Worm (Caenorhabditis elegans) whole organism, mixed stage, embryonic: ENCODE measurements around the gene T25B9.6.

Experiments
- M03D4.4 ChIP-seq: sonication (generic microtip); optimal IDR thresholded peaks from 2 replicates; lab custom pipeline; 2017; ENCODE audit warnings: mild to moderate bottlenecking, missing genetic modification characterization, missing compliant biosample characterization
- bed-3 ChIP-seq: fragments of 200-800 bp; sonication (Bioruptor generic); optimal IDR thresholded peaks from 3 replicates; lab custom pipeline; 2018; ENCODE audit warnings: mild to moderate bottlenecking, missing genetic modification characterization, moderate library complexity, missing compliant biosample characterization
- blmp-1 ChIP-seq: fragments of 150-350 bp; optimal IDR thresholded peaks from 2 replicates; lab custom pipeline; 2014; ENCODE audit warnings: missing biosample characterization, missing genetic modification characterization
- ceh-39 ChIP-seq: fragments of 150-350 bp; optimal IDR thresholded peaks from 2 replicates; lab custom pipeline; 2014; ENCODE audit warnings: missing biosample characterization, missing genetic modification characterization
- ceh-43 ChIP-seq: fragments of 200-800 bp; sonication (Bioruptor generic); optimal IDR thresholded peaks from 2 replicates; lab custom pipeline; 2018; ENCODE audit warnings: mild to moderate bottlenecking, missing genetic modification characterization, moderate library complexity, missing compliant biosample characterization
- ceh-83 ChIP-seq: fragments of 200-800 bp; sonication (Bioruptor generic); optimal IDR thresholded peaks from 2 replicates; lab custom pipeline; 2018; ENCODE audit warnings: mild to moderate bottlenecking, missing genetic modification characterization, missing compliant biosample characterization
- cnd-1 ChIP-seq: fragments of 200-800 bp; sonication (Bioruptor generic); optimal IDR thresholded peaks from 2 replicates; lab custom pipeline; 2018; ENCODE audit warnings: mild to moderate bottlenecking, missing genetic modification characterization, missing compliant biosample characterization
- drap-1 ChIP-seq: fragments of 200-800 bp; sonication (Bioruptor generic); optimal IDR thresholded peaks from 3 replicates; lab custom pipeline; 2018; ENCODE audit warnings: mild to moderate bottlenecking, missing genetic modification characterization, missing compliant biosample characterization
- elt-1 ChIP-seq: sonication (generic microtip); optimal IDR thresholded peaks from 2 replicates; lab custom pipeline; 2017; ENCODE audit warnings: missing genetic modification characterization, mild to moderate bottlenecking, missing compliant biosample characterization, antibody characterized with exemption, moderate library complexity, borderline replicate concordance; ENCODE audit not compliant: insufficient read depth
- elt-3 ChIP-seq: fragments of 150-350 bp; optimal IDR thresholded peaks from 2 replicates; lab custom pipeline; 2014; ENCODE audit warnings: missing biosample characterization, missing genetic modification characterization
- hlh-1 ChIP-seq: fragments of 150-350 bp; optimal IDR thresholded peaks from 2 replicates; lab custom pipeline; 2014; ENCODE audit warnings: missing biosample characterization, missing genetic modification reagents, missing genetic modification characterization
- lin-13 ChIP-seq: fragments of 150-350 bp; optimal IDR thresholded peaks from 2 replicates; lab custom pipeline; 2014; ENCODE audit warnings: missing biosample characterization, missing genetic modification characterization
- lin-32 ChIP-seq: fragments of 200-800 bp; sonication (Bioruptor generic); optimal IDR thresholded peaks from 2 replicates; lab custom pipeline; 2018; ENCODE audit warnings: mild to moderate bottlenecking, missing genetic modification characterization, missing compliant biosample characterization
- lsy-2 ChIP-seq: fragments of 150-350 bp; optimal IDR thresholded peaks from 2 replicates; lab custom pipeline; 2014; ENCODE audit warnings: missing biosample characterization, missing genetic modification characterization
- mab-5 ChIP-seq: fragments of 150-350 bp; optimal IDR thresholded peaks from 2 replicates; lab custom pipeline; 2014; ENCODE audit warnings: missing biosample characterization, missing genetic modification characterization
- mls-2 ChIP-seq: sonication (generic microtip); optimal IDR thresholded peaks from 2 replicates; lab custom pipeline; 2016; ENCODE audit warnings: mild to moderate bottlenecking, missing genetic modification characterization, moderate library complexity, missing compliant biosample characterization
- nhr-12 ChIP-seq: fragments of 150-350 bp; optimal IDR thresholded peaks from 2 replicates; lab custom pipeline; 2014; ENCODE audit warnings: missing biosample characterization, missing genetic modification characterization
- nhr-2 ChIP-seq: fragments of 150-350 bp; optimal IDR thresholded peaks from 2 replicates; lab custom pipeline; 2014; ENCODE audit warnings: missing biosample characterization, missing genetic modification characterization
- nhr-237 ChIP-seq: fragments of 150-350 bp; optimal IDR thresholded peaks from 2 replicates; lab custom pipeline; 2014; ENCODE audit warnings: missing biosample characterization, missing genetic modification characterization
- nhr-28 ChIP-seq: fragments of 150-350 bp; optimal IDR thresholded peaks from 2 replicates; lab custom pipeline; 2014; ENCODE audit warnings: missing biosample characterization, missing genetic modification characterization
- nhr-76 ChIP-seq: sonication (generic microtip); optimal IDR thresholded peaks from 2 replicates; lab custom pipeline; 2017; ENCODE audit warnings: missing biosample characterization, missing genetic modification characterization
- sem-2 ChIP-seq: fragments of 200-800 bp; sonication (Bioruptor generic); optimal IDR thresholded peaks from 2 replicates; lab custom pipeline; 2018; ENCODE audit warnings: mild to moderate bottlenecking, missing genetic modification characterization, missing compliant biosample characterization
- snpc-4 ChIP-seq: fragments of 150-350 bp; optimal IDR thresholded peaks from 2 replicates; lab custom pipeline; 2014; ENCODE audit warnings: missing biosample characterization, missing genetic modification characterization
- sptf-1 ChIP-seq: sonication (generic microtip); optimal IDR thresholded peaks from 2 replicates; lab custom pipeline; 2017; ENCODE audit warnings: mild to moderate bottlenecking, missing genetic modification characterization, moderate library complexity, missing compliant biosample characterization
- tbx-8 ChIP-seq: fragments of 200-800 bp; sonication (Bioruptor generic); optimal IDR thresholded peaks from 2 replicates; lab custom pipeline; 2018; ENCODE audit warnings: mild to moderate bottlenecking, missing genetic modification characterization, moderate library complexity, missing compliant biosample characterization
- unc-120 ChIP-seq: sonication (generic microtip); optimal IDR thresholded peaks from 2 replicates; lab custom pipeline; 2017; ENCODE audit warnings: missing genetic modification characterization, missing compliant biosample characterization; ENCODE audit not compliant: poor library complexity, severe bottlenecking
- unc-39 ChIP-seq: fragments of 150-350 bp; optimal IDR thresholded peaks from 2 replicates; lab custom pipeline; 2014; ENCODE audit warnings: missing biosample characterization, missing genetic modification characterization
- unc-62 ChIP-seq: fragments of 150-350 bp; optimal IDR thresholded peaks from 2 replicates; lab custom pipeline; 2014; ENCODE audit warnings: missing biosample characterization, missing genetic modification reagents, missing genetic modification characterization
- ztf-11 ChIP-seq: fragments of 150-350 bp; optimal IDR thresholded peaks from 2 replicates; lab custom pipeline; 2014; ENCODE audit warnings: missing biosample characterization, missing genetic modification characterization

Gene T25B9.6

ce11 chrIV:10754685-10755084 is 3.3 kb upstream of the T25B9.6 start, which contains the start of gene T25B9.5:
TSS of gene T25B9.5 (minus strand) at chrIV:10754785.
- TF ChIP-seq lin-13 (tag; lab: Kevin White, UChicago), result no peak
- TF ChIP-seq nhr-2 (tag; lab: Kevin White, UChicago), result no peak
- no peak for TF ChIP-seq nhr-28 (tag; lab: Kevin White, UChicago)
- no peak for TF ChIP-seq ztf-11 (tag; lab: Kevin White, UChicago)
- no peak for TF ChIP-seq lin-32 (GFP tag; lab: Kevin White, UChicago)
- no peak for TF ChIP-seq lsy-2 (tag; lab: Kevin White, UChicago)
- no peak for TF ChIP-seq nhr-12 (tag; lab: Kevin White, UChicago)
- TF ChIP-seq snpc-4 (tag; lab: Kevin White, UChicago), result no peak
- no peak for TF ChIP-seq sem-2 (GFP tag; lab: Kevin White, UChicago)
- no peak for TF ChIP-seq unc-62 (GFP tag; lab: Kevin White, UChicago)

- TF ChIP-seq tbx-8 (GFP tag; lab: Kevin White, UChicago) (no peak), drap-1 (GFP tag; lab: Kevin White, UChicago) (no peak), cnd-1 (tag; lab: Kevin White, UChicago) (no peak), elt-3 (tag; lab: Kevin White, UChicago) (no peak), nhr-12 (tag; lab: Kevin White, UChicago) (no peak), unc-39 (tag; lab: Kevin White, UChicago) (no peak), mab-5 (tag; lab: Kevin White, UChicago) (no peak), ztf-11 (tag; lab: Kevin White, UChicago) (no peak), nhr-237 (no peak)
Measured at ce11 chrIV:10761344-10761743, 3.4 kb downstream of the T25B9.6 start, which contains the start of gene ugt-54. TSS of gene ugt-54 (plus strand) at chrIV:10761698.

- TF ChIP-seq nhr-76 (tag; lab: Kevin White, UChicago) (no peak), ceh-83 (no peak), nhr-12 (tag; lab: Kevin White, UChicago) (no peak), drap-1 (GFP tag; lab: Kevin White, UChicago) (no peak), nhr-2 (tag; lab: Kevin White, UChicago) (no peak), elt-1 (tag; lab: Kevin White, UChicago) (no peak), hlh-1 (tag; lab: Kevin White, UChicago) (no peak), mab-5 (tag; lab: Kevin White, UChicago) (no peak), nhr-28 (tag; lab: Kevin White, UChicago) (no peak), bed-3 (GFP tag; lab: Kevin White, UChicago) (no peak), lin-13 (tag; lab: Kevin White, UChicago) (no peak), unc-120 (tag; lab: Kevin White, UChicago) (no peak), M03D4.4 (no peak), sem-2 (GFP tag; lab: Kevin White, UChicago) (no peak), mls-2 (no peak), sptf-1 (tag; lab: Kevin White, UChicago) (no peak), snpc-4 (tag; lab: Kevin White, UChicago) (no peak), cnd-1 (tag; lab: Kevin White, UChicago) (no peak), blmp-1 (tag; lab: Kevin White, UChicago) (no peak)
Measured at ce11 chrIV:10764206-10764605, 6.3 kb downstream of the T25B9.6 start, which contains the start of gene T25B9.11. TSS of gene T25B9.11 (plus strand) at chrIV:10764506.

- TF ChIP-seq hlh-1 (tag; lab: Kevin White, UChicago) (no peak), mab-5 (tag; lab: Kevin White, UChicago) (no peak), nhr-28 (tag; lab: Kevin White, UChicago) (no peak), ceh-39 (no peak), bed-3 (GFP tag; lab: Kevin White, UChicago) (no peak), M03D4.4 (no peak), unc-62 (GFP tag; lab: Kevin White, UChicago) (no peak), cnd-1 (tag; lab: Kevin White, UChicago) (no peak), ceh-43 (GFP tag; lab: Kevin White, UChicago) (no peak)
Measured at ce11 chrIV:10765053-10765452, 7.1 kb downstream of the T25B9.6 start, which contains the start of gene T25B9.12. TSS of gene T25B9.12 (plus strand) at chrIV:10765353.

- TF ChIP-seq nhr-28 (tag; lab: Kevin White, UChicago) (no peak), lin-13 (tag; lab: Kevin White, UChicago) (no peak), elt-1 (tag; lab: Kevin White, UChicago) (no peak)
Measured at ce11 chrIV:10766071-10766470, 8.1 kb downstream of the T25B9.6 start.
